Fruit fly (Drosophila melanogaster) Kc167 (cell line): ENCODE data around the gene sesB.

Experiments
- Myc ChIP-seq: fragments of >200 bp; optimal IDR thresholded peaks from 2 replicates; lab custom pipeline; 2017; ENCODE audit warnings: missing external identifiers
- h ChIP-seq: fragments of >200 bp; optimal IDR thresholded peaks from 3 replicates; lab custom pipeline; 2018; ENCODE audit warnings: missing external identifiers
- psq ChIP-seq: fragments of >200 bp; optimal IDR thresholded peaks from 2 replicates; lab custom pipeline; 2017; ENCODE audit warnings: missing external identifiers

DNA sequence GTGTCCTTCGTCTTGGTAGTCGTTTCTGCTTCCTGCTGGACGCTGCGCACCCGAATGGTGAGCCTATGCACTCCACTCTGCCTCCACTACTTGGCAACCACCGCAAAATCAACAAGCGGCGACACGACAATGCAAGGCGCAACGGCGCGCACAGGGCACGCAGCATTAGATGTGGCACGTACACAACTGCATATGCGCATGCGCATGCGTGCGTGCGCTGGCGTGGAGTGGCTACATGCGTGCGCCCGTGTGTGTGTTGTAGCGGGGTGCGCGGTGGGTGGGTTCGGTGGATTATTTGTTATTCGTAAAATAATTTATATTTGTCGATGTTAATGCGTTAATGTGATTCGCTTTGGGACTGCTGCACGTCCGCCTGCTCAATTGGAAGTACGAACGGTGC, 48.9 kb upstream of the sesB start:
- TF ChIP-seq h (lab: Kevin White, UChicago): no peak
- TF ChIP-seq Myc: no peak
- no peak for TF ChIP-seq psq (lab: Kevin White, UChicago)
